Fruit fly (Drosophila melanogaster) whole organism, embryonic: Measurements from ENCODE around the gene Dad1.
A peak's percentile ranks its signal among the peaks of the same experiment; 100 is the strongest.

Experiments
- Aef1 ChIP-seq: fragments of 200-800 bp; sonication (Bioruptor generic); IDR thresholded peaks from 3 replicates; pipeline ENCODE4 v1.3.6; 2022; ENCODE audit warnings: missing biosample characterization, missing genetic modification characterization
- Bdp1 ChIP-seq: fragments of 200-800 bp; sonication (Bioruptor generic); optimal IDR thresholded peaks from 3 replicates; lab custom pipeline; 2016; ENCODE audit warnings: missing biosample characterization, missing genetic modification characterization
- CG11695 ChIP-seq: fragments of 200-800 bp; sonication (Bioruptor generic); IDR thresholded peaks from 3 replicates; pipeline ENCODE4 v1.3.6; 2022; ENCODE audit warnings: missing biosample characterization, missing genetic modification characterization
- CG11723 ChIP-seq: fragments of 200-800 bp; sonication (Bioruptor generic); optimal IDR thresholded peaks from 2 replicates; lab custom pipeline; 2017; ENCODE audit warnings: missing biosample characterization, mild to moderate bottlenecking, missing genetic modification characterization
- CG12236 ChIP-seq: fragments of 200-800 bp; sonication (Bioruptor generic); optimal IDR thresholded peaks from 2 replicates; lab custom pipeline; 2016; ENCODE audit warnings: missing biosample characterization, missing genetic modification characterization
- CG12659 ChIP-seq: fragments of 200-800 bp; sonication (Bioruptor generic); optimal IDR thresholded peaks from 3 replicates; lab custom pipeline; 2017; ENCODE audit warnings: mild to moderate bottlenecking, missing biosample characterization, missing genetic modification reagents, missing genetic modification characterization
- CG14667 ChIP-seq: fragments of 200-800 bp; sonication (Bioruptor generic); IDR thresholded peaks from 2 replicates; pipeline ENCODE4 v1.3.6; 2022; ENCODE audit warnings: missing biosample characterization, missing genetic modification characterization
- CG1529 ChIP-seq: fragments of 200-800 bp; sonication (Bioruptor generic); optimal IDR thresholded peaks from 3 replicates; lab custom pipeline; 2018; ENCODE audit warnings: missing biosample characterization, missing genetic modification characterization
- CG15479 ChIP-seq: fragments of 200-800 bp; sonication (Bioruptor generic); optimal IDR thresholded peaks from 3 replicates; lab custom pipeline; 2019; ENCODE audit warnings: missing biosample characterization, mild to moderate bottlenecking, missing genetic modification characterization, moderate library complexity
- CG1792 ChIP-seq: fragments of 200-800 bp; sonication (Bioruptor generic); optimal IDR thresholded peaks from 2 replicates; lab custom pipeline; 2016; ENCODE audit warnings: missing biosample characterization, missing genetic modification characterization
- CG2129 ChIP-seq: fragments of 200-800 bp; sonication (Bioruptor generic); IDR thresholded peaks from 2 replicates; pipeline ENCODE4 v1.3.6; 2022; ENCODE audit warnings: missing biosample characterization, missing genetic modification characterization; ENCODE audit not compliant: partially characterized antibody
- CG2199 ChIP-seq: fragments of 200-800 bp; sonication (Bioruptor generic); IDR thresholded peaks from 3 replicates; pipeline ENCODE4 v1.3.6; 2022; ENCODE audit warnings: missing biosample characterization, missing genetic modification characterization
- CG31388 ChIP-seq: fragments of 200-800 bp; sonication (Bioruptor generic); optimal IDR thresholded peaks from 2 replicates; lab custom pipeline; 2016; ENCODE audit warnings: missing biosample characterization, missing genetic modification characterization
- CG32767 ChIP-seq: fragments of 200-800 bp; sonication (Bioruptor generic); IDR thresholded peaks from 2 replicates; pipeline ENCODE4 v1.3.6; 2022; ENCODE audit warnings: missing biosample characterization, missing genetic modification characterization
- CG33213 ChIP-seq: fragments of 200-800 bp; sonication (Bioruptor generic); optimal IDR thresholded peaks from 3 replicates; lab custom pipeline; 2016; ENCODE audit warnings: missing biosample characterization, missing genetic modification characterization
- CG3838 ChIP-seq: fragments of 200-800 bp; sonication (Bioruptor generic); optimal IDR thresholded peaks from 3 replicates; lab custom pipeline; 2016; ENCODE audit warnings: missing biosample characterization, missing genetic modification characterization
- CG6791 ChIP-seq: fragments of 200-800 bp; sonication (Bioruptor generic); IDR thresholded peaks from 3 replicates; pipeline ENCODE4 v1.3.6; 2022; ENCODE audit warnings: missing biosample characterization, missing genetic modification characterization; ENCODE audit not compliant: partially characterized antibody
- CG7786 ChIP-seq: fragments of 200-800 bp; sonication (Bioruptor generic); optimal IDR thresholded peaks from 2 replicates; lab custom pipeline; 2016; ENCODE audit warnings: missing biosample characterization, missing genetic modification characterization
- CG7839 ChIP-seq: fragments of 200-800 bp; sonication (Bioruptor generic); optimal IDR thresholded peaks from 3 replicates; lab custom pipeline; 2018; ENCODE audit warnings: missing biosample characterization, mild to moderate bottlenecking, missing genetic modification characterization, moderate library complexity
- CG9609 ChIP-seq: fragments of 200-800 bp; sonication (Bioruptor generic); optimal IDR thresholded peaks from 3 replicates; lab custom pipeline; 2016; ENCODE audit warnings: missing biosample characterization, missing genetic modification characterization
- CG9727 ChIP-seq: fragments of 200-800 bp; sonication (Bioruptor generic); optimal IDR thresholded peaks from 3 replicates; lab custom pipeline; 2017; ENCODE audit warnings: missing biosample characterization, mild to moderate bottlenecking, missing genetic modification characterization
- CHES-1-like ChIP-seq: fragments of 200-800 bp; sonication (Bioruptor generic); optimal IDR thresholded peaks from 2 replicates; lab custom pipeline; 2016; ENCODE audit warnings: missing biosample characterization, missing genetic modification characterization
- Dip2 ChIP-seq: fragments of 200-800 bp; sonication (Bioruptor generic); IDR thresholded peaks from 2 replicates; pipeline ENCODE4 v1.3.6; 2022; ENCODE audit warnings: missing biosample characterization, missing genetic modification characterization
- E2f2 ChIP-seq: fragments of 200-800 bp; sonication (Bioruptor generic); IDR thresholded peaks from 2 replicates; pipeline ENCODE4 v1.3.6; 2022; ENCODE audit warnings: missing biosample characterization, missing genetic modification characterization
- Eip74EF ChIP-seq, 2 experiments: fragments of 200-800 bp in 1 of 2; fragments of >200 bp in 1 of 2; sonication (Bioruptor generic) in 1 of 2; optimal IDR thresholded peaks; 2 replicates each; lab custom pipeline; 2017 to 2019; ENCODE audit warnings: missing biosample characterization in 2 of 2, missing genetic modification characterization in 2 of 2, mild to moderate bottlenecking in 1 of 2, moderate library complexity in 1 of 2
- Fer3 ChIP-seq: fragments of 200-800 bp; sonication (Bioruptor generic); optimal IDR thresholded peaks from 2 replicates; lab custom pipeline; 2018; ENCODE audit warnings: missing biosample characterization, mild to moderate bottlenecking, missing genetic modification characterization, moderate library complexity
- H15 ChIP-seq: fragments of 200-800 bp; sonication (Bioruptor generic); IDR thresholded peaks from 3 replicates; pipeline ENCODE4 v1.3.6; 2022; ENCODE audit warnings: missing biosample characterization, missing genetic modification characterization
- Lpt ChIP-seq: fragments of >200 bp; optimal IDR thresholded peaks from 2 replicates; lab custom pipeline; 2018; ENCODE audit warnings: missing biosample characterization, missing genetic modification characterization
- MTF-1 ChIP-seq: fragments of 200-800 bp; sonication (Bioruptor generic); optimal IDR thresholded peaks from 2 replicates; lab custom pipeline; 2018; ENCODE audit warnings: missing biosample characterization, mild to moderate bottlenecking, missing genetic modification characterization, borderline replicate concordance
- Mad ChIP-seq: fragments of 200-800 bp; sonication (Bioruptor generic); optimal IDR thresholded peaks from 2 replicates; lab custom pipeline; 2016; ENCODE audit warnings: missing biosample characterization, missing genetic modification characterization
- NC2β ChIP-seq: fragments of 200-800 bp; sonication (Bioruptor generic); optimal IDR thresholded peaks from 2 replicates; lab custom pipeline; 2016; ENCODE audit warnings: missing biosample characterization, missing genetic modification characterization
- Scr ChIP-seq: fragments of 200-800 bp; sonication (Bioruptor generic); IDR thresholded peaks from 2 replicates; pipeline ENCODE4 v1.3.6; 2022; ENCODE audit warnings: missing biosample characterization, missing genetic modification characterization; ENCODE audit not compliant: partially characterized antibody
- Vsx1 ChIP-seq: fragments of 200-800 bp; sonication (Bioruptor generic); optimal IDR thresholded peaks from 2 replicates; lab custom pipeline; 2017; ENCODE audit warnings: missing biosample characterization, mild to moderate bottlenecking, missing genetic modification characterization, missing genetic modification reagents
- caup ChIP-seq: fragments of 200-800 bp; sonication (Bioruptor generic); optimal IDR thresholded peaks from 3 replicates; lab custom pipeline; 2017; ENCODE audit warnings: missing biosample characterization, mild to moderate bottlenecking, missing genetic modification characterization, moderate library complexity; ENCODE audit not compliant: severe bottlenecking
- croc ChIP-seq: fragments of 200-800 bp; sonication (Bioruptor generic); conservative IDR thresholded peaks from 3 replicates; pipeline ENCODE4 v1.3.6; 2022; ENCODE audit warnings: missing biosample characterization, missing genetic modification characterization
- dpn ChIP-seq, 2 experiments: fragments of 200-800 bp; sonication (Bioruptor generic); optimal IDR thresholded peaks; 3 replicates each; lab custom pipeline; 2016; ENCODE audit warnings: missing biosample characterization in 2 of 2, missing genetic modification characterization in 2 of 2
- ewg ChIP-seq: fragments of 200-800 bp; sonication (Bioruptor generic); optimal IDR thresholded peaks from 3 replicates; lab custom pipeline; 2017; ENCODE audit warnings: mild to moderate bottlenecking, missing biosample characterization, missing genetic modification reagents, missing genetic modification characterization
- ftz-f1 ChIP-seq: fragments of 200-800 bp; sonication (Bioruptor generic); optimal IDR thresholded peaks from 2 replicates; lab custom pipeline; 2016; ENCODE audit warnings: missing biosample characterization, missing genetic modification characterization
- gcm ChIP-seq: fragments of 200-800 bp; sonication (Bioruptor generic); optimal IDR thresholded peaks from 2 replicates; lab custom pipeline; 2019; ENCODE audit warnings: missing biosample characterization, mild to moderate bottlenecking, missing genetic modification characterization, moderate library complexity
- jumu ChIP-seq: fragments of 200-800 bp; sonication (Bioruptor generic); optimal IDR thresholded peaks from 3 replicates; lab custom pipeline; 2016; ENCODE audit warnings: missing biosample characterization, missing genetic modification characterization
- ken ChIP-seq: fragments of 200-800 bp; sonication (Bioruptor generic); IDR thresholded peaks from 3 replicates; pipeline ENCODE4 v1.3.6; 2022; ENCODE audit warnings: missing biosample characterization, missing genetic modification characterization
- lmd ChIP-seq: fragments of 200-800 bp; sonication (Bioruptor generic); IDR thresholded peaks from 2 replicates; pipeline ENCODE4 v1.3.6; 2022; ENCODE audit warnings: missing biosample characterization, missing genetic modification characterization
- nau ChIP-seq: fragments of 200-800 bp; sonication (Bioruptor generic); optimal IDR thresholded peaks from 3 replicates; lab custom pipeline; 2017; ENCODE audit warnings: missing biosample characterization, mild to moderate bottlenecking, missing genetic modification characterization, missing genetic modification reagents
- otp ChIP-seq: fragments of 200-800 bp; sonication (Bioruptor generic); IDR thresholded peaks from 3 replicates; pipeline ENCODE4, ENCODE4 v1.3.6; 2022; ENCODE audit warnings: missing biosample characterization, missing genetic modification characterization
- p53 ChIP-seq: fragments of 200-800 bp; sonication (Bioruptor generic); optimal IDR thresholded peaks from 2 replicates; lab custom pipeline; 2016; ENCODE audit warnings: missing biosample characterization, missing genetic modification characterization
- pho ChIP-seq: fragments of 200-800 bp; sonication (Bioruptor generic); optimal IDR thresholded peaks from 2 replicates; lab custom pipeline; 2016; ENCODE audit warnings: missing biosample characterization, missing genetic modification characterization
- phol ChIP-seq: fragments of 200-800 bp; sonication (Bioruptor generic); optimal IDR thresholded peaks from 3 replicates; lab custom pipeline; 2018; ENCODE audit warnings: missing biosample characterization, mild to moderate bottlenecking, missing genetic modification characterization, moderate library complexity
- rib ChIP-seq: fragments of 200-800 bp; sonication (Bioruptor generic); IDR thresholded peaks from 2 replicates; pipeline ENCODE4 v1.3.6; 2022; ENCODE audit warnings: missing biosample characterization, missing genetic modification characterization
- run ChIP-seq: fragments of 200-800 bp; sonication (Bioruptor generic); optimal IDR thresholded peaks from 3 replicates; lab custom pipeline; 2018; ENCODE audit warnings: missing biosample characterization, mild to moderate bottlenecking, missing genetic modification characterization
- tgo ChIP-seq: fragments of 200-800 bp; sonication (Bioruptor generic); IDR thresholded peaks from 3 replicates; pipeline ENCODE4 v1.3.6; 2022; ENCODE audit warnings: missing biosample characterization, missing genetic modification characterization
- tx ChIP-seq: fragments of 200-800 bp; sonication (Bioruptor generic); optimal IDR thresholded peaks from 2 replicates; lab custom pipeline; 2016; ENCODE audit warnings: missing biosample characterization, missing genetic modification characterization

Dad1 gene

DNA sequence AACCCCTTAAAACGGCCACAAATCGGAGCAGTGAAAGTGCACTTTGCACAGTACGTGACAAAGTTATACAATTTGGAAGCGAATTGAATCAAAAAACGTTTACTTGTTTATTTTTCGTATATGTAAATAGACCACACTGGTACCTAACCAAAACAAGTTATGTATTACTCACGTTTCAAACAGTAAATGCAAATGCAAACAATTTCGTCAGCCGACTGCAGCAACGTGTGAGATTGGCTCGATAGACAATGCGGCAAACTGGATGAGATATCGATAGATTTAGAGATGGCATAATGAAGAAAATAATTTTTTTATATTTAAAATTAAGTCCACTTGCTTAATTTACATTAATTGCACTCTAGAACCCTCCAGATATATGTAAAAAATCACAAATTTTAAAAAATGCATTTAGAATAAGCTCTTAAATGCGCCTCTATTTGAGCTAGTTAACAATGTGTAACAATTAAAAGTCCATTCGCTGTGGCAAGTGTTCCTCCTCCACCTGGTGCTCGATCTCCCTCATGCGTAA, 2.4 kb downstream of the Dad1 start, which contains the start of gene AlaRS (continued):
- no peak for TF ChIP-seq CG1529 (GFP tag; lab: Kevin White, UChicago)
- peak; percentile 42 for TF ChIP-seq phol (tag; lab: Kevin White, UChicago)
- TF ChIP-seq caup (GFP tag; lab: Kevin White, UChicago), result no peak
- TF ChIP-seq CG7839, result peak; percentile 46
- TF ChIP-seq CG12659 (GFP tag; lab: Kevin White, UChicago), result peak; percentile 57
- no peak for TF ChIP-seq NC2β (GFP tag; lab: Kevin White, UChicago)
- TF ChIP-seq Bdp1, result no peak
- TF ChIP-seq jumu (GFP tag; lab: Kevin White, UChicago), result no peak
- TF ChIP-seq Scr (GFP tag; lab: Robert Waterston, UW), result peak; percentile 75
- peak; percentile 22 for TF ChIP-seq CG11723 (GFP tag; lab: Kevin White, UChicago)
- TF ChIP-seq Dip2, result no peak
- TF ChIP-seq CG7786 (GFP tag; lab: Kevin White, UChicago), result no peak
- peak; percentile 35 for TF ChIP-seq CG2129 (GFP tag; lab: Robert Waterston, UW)
- TF ChIP-seq CG9727 (GFP tag; lab: Kevin White, UChicago), result peak; percentile 8
- TF ChIP-seq dpn (GFP tag; optimal IDR thresholded peaks at IDR 0.05; lab: Kevin White, UChicago), result peak; percentile 8 to 26
- no peak for TF ChIP-seq CG31388 (GFP tag; lab: Kevin White, UChicago)
- TF ChIP-seq CG33213, result no peak
- TF ChIP-seq tgo (GFP tag; lab: Robert Waterston, UW), result peak; percentile 13; the same call in 1 of the 3 replicates
- no peak for TF ChIP-seq ftz-f1 (GFP tag; lab: Kevin White, UChicago)
- TF ChIP-seq Aef1 (GFP tag; lab: Robert Waterston, UW), result no peak
- no peak for TF ChIP-seq CG1792 (GFP tag; lab: Kevin White, UChicago)
- TF ChIP-seq p53 (GFP tag; lab: Kevin White, UChicago), result no peak
- no peak for TF ChIP-seq CG11695 (GFP tag; lab: Robert Waterston, UW)
- no peak for TF ChIP-seq Vsx1 (GFP tag; lab: Kevin White, UChicago)
- TF ChIP-seq ken, result no peak; the same call in 2 of the 3 replicates
- no peak for TF ChIP-seq Mad
- TF ChIP-seq H15 (GFP tag; lab: Robert Waterston, UW), result no peak
- peak; percentile 27 for TF ChIP-seq gcm (GFP tag; lab: Kevin White, UChicago)
- no peak for TF ChIP-seq pho (GFP tag; lab: Kevin White, UChicago)
- TF ChIP-seq CG2199 (GFP tag; lab: Robert Waterston, UW), result no peak
- TF ChIP-seq E2f2 (GFP tag; lab: Robert Waterston, UW), result peak; percentile 53; the same call in 1 of the 2 replicates
- TF ChIP-seq croc (GFP tag; lab: Robert Waterston, UW), result no peak
- no peak for TF ChIP-seq CG32767 (GFP tag; lab: Robert Waterston, UW)
- no peak for TF ChIP-seq CHES-1-like
- TF ChIP-seq CG9609 (GFP tag; lab: Kevin White, UChicago), result no peak
- no peak for TF ChIP-seq CG15479 (GFP tag; lab: Kevin White, UChicago)
- TF ChIP-seq CG12236 (GFP tag; lab: Kevin White, UChicago), result no peak
- no peak for TF ChIP-seq rib (GFP tag; lab: Robert Waterston, UW)
- TF ChIP-seq CG6791 (GFP tag; lab: Robert Waterston, UW), result peak; percentile 59; the same call in 2 of the 3 replicates
- TF ChIP-seq CG14667 (GFP tag; lab: Robert Waterston, UW), result no peak
- no peak for TF ChIP-seq MTF-1 (GFP tag; lab: Kevin White, UChicago)
- TF ChIP-seq run, result no peak
- TF ChIP-seq Lpt (GFP tag; lab: Kevin White, UChicago), result no peak
- no peak for TF ChIP-seq nau (GFP tag; lab: Kevin White, UChicago)
- TF ChIP-seq ewg (GFP tag; lab: Kevin White, UChicago), result no peak
- TF ChIP-seq Fer3, result peak; percentile 12
- 0 out of 2 replicates have a peak, but pooled peaks have one; percentile 14 for TF ChIP-seq lmd (GFP tag; lab: Robert Waterston, UW)
- TF ChIP-seq otp (GFP tag; lab: Robert Waterston, UW), result no peak
- TF ChIP-seq tx (GFP tag; lab: Kevin White, UChicago), result no peak
- TF ChIP-seq CG3838 (GFP tag; lab: Kevin White, UChicago), result no peak
- peak in 1 of 2 experiments; percentile 9 for TF ChIP-seq Eip74EF (GFP tag; optimal IDR thresholded peaks at IDR 0.05; lab: Kevin White, UChicago)
